Fruit fly (Drosophila melanogaster) whole organism: ENCODE data around the gene CG1910.

Source experiments
- CG8478 ChIP-seq: fragments of >200 bp; optimal IDR thresholded peaks from 2 replicates; lab custom pipeline; 2018; ENCODE audit warnings: inconsistent platforms
- Dll ChIP-seq: fragments of >200 bp; optimal IDR thresholded peaks from 2 replicates; lab custom pipeline; 2017
- EcR ChIP-seq, 2 experiments: fragments of >200 bp; optimal IDR thresholded peaks; 2 replicates each; lab custom pipeline; 2017; ENCODE audit warnings: missing biosample characterization in 2 of 2, missing genetic modification characterization in 2 of 2, missing genetic modification reagents in 2 of 2
- pan ChIP-seq: fragments of >200 bp; optimal IDR thresholded peaks from 2 replicates; lab custom pipeline; 2017
- psq ChIP-seq: fragments of >200 bp; optimal IDR thresholded peaks from 2 replicates; lab custom pipeline; 2017
- usp ChIP-seq: fragments of >200 bp; optimal IDR thresholded peaks from 2 replicates; lab custom pipeline; 2017; ENCODE audit warnings: missing biosample characterization, missing genetic modification characterization, mixed read lengths

Gene CG1910

DNA sequence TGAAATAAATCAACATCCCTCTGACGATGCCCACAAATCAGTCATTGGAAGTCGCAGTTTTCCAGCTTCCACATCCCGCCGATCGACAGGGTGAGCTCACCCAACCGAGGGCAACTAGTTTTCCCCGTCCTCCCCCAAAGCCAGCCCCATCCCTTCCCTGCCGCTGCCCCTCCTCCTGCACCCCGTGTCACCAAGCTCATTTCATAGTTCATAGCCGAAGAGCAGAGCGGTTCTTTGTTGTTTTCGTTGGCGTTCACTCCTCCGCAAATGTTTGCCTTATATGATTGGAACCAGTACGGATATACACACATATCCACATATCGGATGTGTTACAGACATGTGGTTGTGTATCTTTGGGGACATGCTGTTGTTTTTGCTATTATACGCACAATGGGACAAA lies 27.3 kb upstream of the CG1910 start:
- TF ChIP-seq psq (lab: Kevin White, UChicago): no peak
- TF ChIP-seq Dll (lab: Kevin White, UChicago): no peak
- TF ChIP-seq usp (GFP tag; lab: Kevin White, UChicago): no peak
- TF ChIP-seq EcR (GFP tag; optimal IDR thresholded peaks at IDR 0.05; lab: Kevin White, UChicago): no peak
- TF ChIP-seq pan (lab: Kevin White, UChicago): no peak
- TF ChIP-seq CG8478 (lab: Kevin White, UChicago): no peak

DNA sequence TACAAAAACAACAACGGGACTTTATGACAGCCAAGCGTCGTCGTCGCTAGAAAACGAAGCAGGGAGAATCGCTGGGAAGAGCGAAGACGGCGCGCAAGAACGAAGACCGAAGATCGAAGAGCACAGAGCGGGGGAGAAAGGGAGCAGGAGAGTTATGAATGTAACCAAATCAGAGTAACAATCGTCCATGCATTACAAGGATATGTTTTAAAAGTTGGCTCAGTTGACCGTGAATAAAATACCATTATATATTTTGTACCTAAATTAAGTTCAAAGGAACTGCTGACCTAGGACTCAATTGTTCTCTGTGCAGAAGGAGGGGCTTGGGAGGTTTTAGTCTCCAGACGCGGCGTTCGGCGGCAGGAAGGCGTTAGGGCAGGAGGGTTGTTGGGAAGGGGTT lies 26.0 kb upstream of the CG1910 start:
- TF ChIP-seq EcR (GFP tag; optimal IDR thresholded peaks at IDR 0.05; lab: Kevin White, UChicago): no peak
- TF ChIP-seq CG8478 (lab: Kevin White, UChicago): no peak
- TF ChIP-seq usp (GFP tag; lab: Kevin White, UChicago): no peak
- no peak for TF ChIP-seq pan (lab: Kevin White, UChicago)
- no peak for TF ChIP-seq psq (lab: Kevin White, UChicago)
- TF ChIP-seq Dll (lab: Kevin White, UChicago): no peak

DNA sequence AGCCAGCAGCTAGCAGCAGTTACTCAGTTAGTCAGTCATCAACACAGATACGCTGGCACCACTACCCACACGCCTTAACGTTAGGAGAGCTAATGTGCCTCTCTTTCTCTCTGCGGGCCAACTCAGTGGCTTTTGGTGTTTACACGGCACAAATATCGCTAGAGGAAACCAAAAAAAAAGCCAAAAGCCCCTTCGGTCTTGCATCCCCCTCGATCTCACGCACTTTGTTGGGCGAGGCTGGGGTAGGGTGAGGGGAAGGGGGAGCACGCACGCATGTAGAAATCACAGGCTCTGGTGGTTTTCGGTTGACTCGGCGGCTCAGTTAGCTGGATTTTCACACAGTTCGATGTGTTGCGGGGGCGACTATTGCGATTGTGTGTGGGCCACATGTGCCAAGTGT lies 25.5 kb upstream of the CG1910 start:
- TF ChIP-seq pan (lab: Kevin White, UChicago) (no peak), Dll (lab: Kevin White, UChicago) (no peak), EcR (GFP tag; optimal IDR thresholded peaks at IDR 0.05; lab: Kevin White, UChicago) (no peak), CG8478 (lab: Kevin White, UChicago) (no peak)

DNA sequence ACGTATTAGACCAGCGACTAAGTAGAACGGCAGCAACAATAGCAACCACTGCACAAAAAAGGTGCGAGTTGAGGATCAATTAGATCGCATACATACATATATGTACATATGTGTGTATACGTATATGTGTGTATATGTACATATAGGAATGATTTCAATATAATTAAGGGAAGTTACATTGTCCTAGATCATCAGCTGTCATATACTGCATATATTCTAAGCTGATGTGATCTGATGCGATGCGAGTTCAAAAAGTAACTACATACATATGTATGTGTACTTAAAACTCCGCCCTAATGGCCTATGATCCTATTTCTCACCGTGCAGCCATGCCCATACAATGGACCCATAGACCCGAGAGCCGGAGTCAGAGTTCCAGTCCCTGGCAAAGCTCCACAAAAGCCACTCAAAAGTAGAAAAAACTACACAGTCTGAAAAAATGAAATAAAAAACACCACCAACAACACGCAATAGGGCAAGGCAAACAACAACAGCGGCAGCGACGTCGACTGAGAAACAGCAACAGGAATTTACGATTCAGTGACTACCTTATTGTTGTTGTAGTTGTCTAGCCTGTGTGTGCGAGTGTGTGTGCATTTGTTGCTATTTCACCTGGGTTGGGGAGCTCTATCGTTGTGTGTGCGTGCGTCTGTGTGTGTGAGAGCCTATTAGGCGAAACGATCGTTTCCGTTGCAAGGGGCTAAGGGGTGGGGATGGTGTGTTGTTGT lies 24.1 kb upstream of the CG1910 start:
- no peak for TF ChIP-seq usp (GFP tag; lab: Kevin White, UChicago)
- TF ChIP-seq pan (lab: Kevin White, UChicago): no peak
- no peak for TF ChIP-seq Dll (lab: Kevin White, UChicago)
- TF ChIP-seq CG8478 (lab: Kevin White, UChicago): no peak
- no peak for TF ChIP-seq EcR (GFP tag; optimal IDR thresholded peaks at IDR 0.05; lab: Kevin White, UChicago)
- no peak for TF ChIP-seq psq (lab: Kevin White, UChicago)

DNA sequence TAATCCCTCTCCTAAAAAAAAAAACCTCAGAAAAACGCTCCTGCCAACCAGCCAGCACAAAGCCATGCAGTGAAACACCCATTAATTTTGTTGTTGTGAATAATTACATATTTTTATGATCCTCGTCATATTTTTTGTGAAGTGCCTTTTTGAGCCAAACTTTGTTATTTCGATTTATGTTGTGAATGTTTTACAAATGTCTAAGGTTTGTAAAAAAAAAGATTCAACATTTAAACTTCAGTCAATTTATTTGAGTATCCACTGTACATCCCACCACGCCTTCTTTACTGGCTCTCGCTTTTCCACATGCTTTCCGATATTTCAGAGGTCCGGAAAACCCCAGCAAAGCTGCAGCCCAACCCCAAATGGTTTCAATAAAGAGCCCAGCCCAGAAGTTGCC lies 23.3 kb upstream of the CG1910 start:
- TF ChIP-seq usp (GFP tag; lab: Kevin White, UChicago): no peak
- TF ChIP-seq Dll (lab: Kevin White, UChicago): no peak
- no peak for TF ChIP-seq psq (lab: Kevin White, UChicago)
- no peak for TF ChIP-seq pan (lab: Kevin White, UChicago)
- no peak for TF ChIP-seq CG8478 (lab: Kevin White, UChicago)
- no peak for TF ChIP-seq EcR (GFP tag; optimal IDR thresholded peaks at IDR 0.05; lab: Kevin White, UChicago)

DNA sequence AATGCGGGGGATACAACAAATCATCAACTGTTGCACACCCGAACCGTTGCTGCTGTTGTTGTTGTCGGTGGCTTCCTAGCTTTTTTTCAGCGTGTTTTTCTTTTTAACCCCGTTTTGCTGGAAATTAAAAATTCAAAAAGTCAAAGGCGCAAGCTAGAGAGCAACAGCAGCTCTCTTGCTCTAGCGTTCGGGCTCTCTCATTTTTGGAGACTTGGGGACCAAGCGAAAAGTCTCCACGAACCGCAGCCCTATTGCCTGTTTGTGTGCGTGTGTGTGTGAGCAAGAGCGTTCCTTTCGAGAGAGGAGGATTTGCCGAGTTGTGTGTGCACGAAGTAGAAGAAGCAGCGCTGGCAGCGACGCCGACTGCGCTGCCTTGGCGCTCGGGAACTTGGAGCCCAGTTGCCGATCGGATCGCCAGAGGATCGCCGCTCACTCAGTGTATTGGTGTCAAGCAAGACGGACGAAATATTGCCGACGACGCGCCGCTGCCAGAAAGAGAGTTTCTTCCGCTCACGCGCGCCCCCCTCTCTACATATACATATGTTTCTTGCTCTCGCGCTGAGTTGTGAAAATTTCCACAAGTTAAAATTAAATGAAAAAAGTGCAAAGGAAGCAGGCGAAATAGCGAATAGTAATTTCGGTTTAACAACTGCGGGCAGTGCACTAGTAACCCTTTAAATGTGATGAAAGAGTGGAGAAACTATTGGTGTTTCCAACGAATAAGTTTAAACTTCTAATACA lies 22.7 kb upstream of the CG1910 start:
- TF ChIP-seq EcR (GFP tag; optimal IDR thresholded peaks at IDR 0.05; lab: Kevin White, UChicago) (peak in 1 of 2 experiments; percentile 52), Dll (lab: Kevin White, UChicago) (peak; percentile 91), usp (GFP tag; lab: Kevin White, UChicago) (no peak)

DNA sequence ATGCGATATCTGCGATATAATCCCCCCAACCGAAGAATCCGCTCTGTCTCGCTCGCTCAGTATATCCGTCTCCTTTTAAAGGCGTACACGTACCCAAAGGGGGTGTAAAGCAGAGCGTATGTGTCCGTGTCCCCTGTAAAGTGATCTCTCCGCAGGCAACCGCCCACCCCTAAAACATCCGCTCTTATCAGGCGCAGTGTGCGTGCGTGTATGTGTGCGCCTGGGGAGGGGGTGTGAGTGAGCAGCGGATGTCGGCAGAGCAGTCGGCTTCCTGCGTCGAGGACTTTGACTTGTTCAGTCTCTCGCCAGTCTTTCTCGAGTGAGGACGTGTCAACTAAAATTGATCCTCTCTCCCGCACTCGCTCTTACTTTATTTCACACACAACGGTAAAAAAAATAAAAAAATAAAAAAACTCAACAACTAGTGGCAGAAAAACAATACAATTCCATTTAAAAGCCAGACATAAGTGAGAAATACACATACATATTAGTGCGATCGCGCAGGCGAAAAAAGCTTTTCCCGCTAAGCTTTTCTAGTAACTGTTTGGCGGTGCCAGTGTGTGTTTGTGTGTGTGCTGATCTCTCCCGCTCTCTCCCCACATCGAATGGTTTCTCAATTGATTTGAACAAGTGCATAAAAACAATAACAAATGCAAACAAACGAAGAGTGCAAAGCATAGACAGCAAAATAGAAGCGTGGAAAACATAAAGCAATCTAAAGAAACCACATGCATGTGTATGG lies 21.8 kb upstream of the CG1910 start:
- TF ChIP-seq CG8478 (lab: Kevin White, UChicago): no peak
- no peak for TF ChIP-seq psq (lab: Kevin White, UChicago)
- peak; percentile 32 for TF ChIP-seq Dll (lab: Kevin White, UChicago)
- no peak for TF ChIP-seq pan (lab: Kevin White, UChicago)
- TF ChIP-seq EcR (GFP tag; optimal IDR thresholded peaks at IDR 0.05; lab: Kevin White, UChicago): no peak

DNA sequence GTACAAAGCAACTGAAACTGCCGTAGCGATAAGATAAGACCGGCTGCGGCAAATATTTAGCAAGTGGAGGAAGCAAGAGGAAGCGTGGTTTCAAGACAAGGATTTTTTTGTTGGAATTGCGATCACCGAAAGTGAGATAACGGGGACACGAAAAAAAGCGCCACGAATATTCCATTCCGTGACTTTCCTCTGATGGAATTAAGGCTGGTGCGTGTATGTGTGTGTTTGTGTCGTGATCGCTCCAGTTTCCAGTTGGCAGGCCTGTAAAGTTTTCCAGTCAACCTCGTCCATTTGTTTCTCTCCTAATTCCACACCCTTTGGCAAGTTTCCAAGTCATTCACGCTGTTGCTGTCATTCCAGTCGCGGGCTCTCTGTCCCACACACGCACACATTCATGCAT lies 21.2 kb upstream of the CG1910 start:
- TF ChIP-seq Dll (lab: Kevin White, UChicago): no peak
- TF ChIP-seq psq (lab: Kevin White, UChicago): no peak
- no peak for TF ChIP-seq pan (lab: Kevin White, UChicago)
- no peak for TF ChIP-seq EcR (GFP tag; optimal IDR thresholded peaks at IDR 0.05; lab: Kevin White, UChicago)
- no peak for TF ChIP-seq usp (GFP tag; lab: Kevin White, UChicago)
- TF ChIP-seq CG8478 (lab: Kevin White, UChicago): no peak

DNA sequence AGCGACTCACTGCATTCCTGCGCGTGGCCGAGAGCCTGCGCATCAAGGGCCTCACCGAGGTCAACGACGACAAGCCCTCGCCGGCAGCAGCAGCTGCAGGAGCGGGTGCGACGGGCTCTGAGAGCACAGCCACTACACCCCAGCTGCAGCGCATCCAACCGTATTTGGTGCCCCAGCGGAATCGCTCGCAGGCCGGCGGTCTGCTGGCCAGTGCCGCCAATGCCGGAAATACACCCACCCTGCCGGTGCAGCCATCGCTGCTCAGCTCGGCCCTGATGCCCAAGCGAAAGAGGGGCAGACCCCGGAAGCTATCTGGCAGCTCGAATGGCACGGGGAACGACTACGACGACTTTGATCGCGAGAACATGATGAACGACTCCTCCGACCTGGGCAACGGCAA lies 19.7 kb upstream of the CG1910 start:
- no peak for TF ChIP-seq CG8478 (lab: Kevin White, UChicago)
- TF ChIP-seq pan (lab: Kevin White, UChicago): no peak
- no peak for TF ChIP-seq Dll (lab: Kevin White, UChicago)
- no peak for TF ChIP-seq usp (GFP tag; lab: Kevin White, UChicago)
- no peak for TF ChIP-seq EcR (GFP tag; optimal IDR thresholded peaks at IDR 0.05; lab: Kevin White, UChicago)
- TF ChIP-seq psq (lab: Kevin White, UChicago): no peak

DNA sequence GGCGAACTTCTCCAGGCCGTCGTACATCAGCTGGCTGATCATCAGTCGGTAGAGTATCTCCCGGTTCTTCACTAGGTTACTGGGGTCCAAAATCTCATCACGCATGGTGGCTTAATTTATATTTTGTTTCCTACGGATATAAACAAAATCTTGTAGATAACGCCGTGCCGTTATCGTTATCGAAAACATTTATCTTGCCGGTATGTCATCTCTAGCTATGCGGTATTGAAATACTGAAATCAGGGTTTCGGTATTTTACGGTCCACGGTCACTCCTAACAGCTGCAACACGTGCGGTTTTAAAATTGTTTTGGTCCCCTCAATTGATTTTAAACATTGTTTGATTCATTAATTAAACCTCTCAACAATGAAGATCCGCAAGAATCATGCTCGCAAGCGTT lies 10.7 kb upstream of the CG1910 start, which contains the start of the genes CstF50 and CG11563:
Gene CstF50 (minus strand): TSS at position 188 of the 400 bp plus-strand sequence.
Gene CG11563 (plus strand): TSS at position 260 of the 400 bp plus-strand sequence.
- TF ChIP-seq psq (lab: Kevin White, UChicago) (no peak), CG8478 (lab: Kevin White, UChicago) (no peak), EcR (GFP tag; optimal IDR thresholded peaks at IDR 0.05; lab: Kevin White, UChicago) (no peak), usp (GFP tag; lab: Kevin White, UChicago) (no peak), Dll (lab: Kevin White, UChicago) (no peak), pan (lab: Kevin White, UChicago) (no peak)
